Worm (Caenorhabditis elegans) whole organism, L4 larva: ENCODE results near the gene F26F4.6.

ENCODE experiments used
- F10B5.3 ChIP-seq: sonication (generic microtip); optimal IDR thresholded peaks from 2 replicates; lab custom pipeline; 2016; ENCODE audit warnings: mild to moderate bottlenecking, missing genetic modification characterization, missing compliant biosample characterization
- F26F4.8 ChIP-seq: fragments of 200-800 bp; sonication (Bioruptor generic); conservative IDR thresholded peaks from 2 replicates; pipeline ENCODE4 v1.3.6; 2022; ENCODE audit warnings: missing genetic modification characterization, missing compliant biosample characterization
- F37D6.2 ChIP-seq: sonication (generic microtip); optimal IDR thresholded peaks from 2 replicates; lab custom pipeline; 2016; ENCODE audit warnings: mild to moderate bottlenecking, missing genetic modification characterization, missing compliant biosample characterization
- F44E2.7 ChIP-seq: fragments of 200-800 bp; sonication (Bioruptor generic); IDR thresholded peaks from 2 replicates; pipeline ENCODE4 v2.1.2; 2022; ENCODE audit warnings: missing genetic modification characterization, missing compliant biosample characterization
- R02D3.7 ChIP-seq: fragments of 150-350 bp; sonication (generic microtip); optimal IDR thresholded peaks from 3 replicates; lab custom pipeline; 2014; ENCODE audit warnings: missing biosample characterization, missing genetic modification characterization
- T20F7.1 ChIP-seq: fragments of 200-800 bp; sonication (Bioruptor generic); optimal IDR thresholded peaks from 2 replicates; lab custom pipeline; 2018; ENCODE audit warnings: mild to moderate bottlenecking, missing genetic modification characterization, missing compliant biosample characterization
- Y48G9A.11 ChIP-seq: fragments of 200-800 bp; sonication (Bioruptor generic); IDR thresholded peaks from 2 replicates; pipeline ENCODE4 v1.3.6; 2022; ENCODE audit warnings: missing genetic modification reagents, missing genetic modification characterization, missing compliant biosample characterization
- Y75B8A.6 ChIP-seq: fragments of 200-800 bp; sonication (Bioruptor generic); IDR thresholded peaks from 2 replicates; pipeline ENCODE4 v1.3.6; 2022; ENCODE audit warnings: missing genetic modification reagents, missing genetic modification characterization, missing compliant biosample characterization
- ZK337.2 ChIP-seq: fragments of 200-800 bp; sonication (Bioruptor generic); IDR thresholded peaks from 2 replicates; pipeline ENCODE4 v1.3.6; 2022; ENCODE audit warnings: missing genetic modification reagents, missing genetic modification characterization, missing compliant biosample characterization
- aha-1 ChIP-seq: fragments of 150-350 bp; peaks from one replicate; lab custom pipeline; 2014; ENCODE audit warnings: missing biosample characterization, missing genetic modification characterization
- ama-1 ChIP-seq: fragments of 150-350 bp; optimal IDR thresholded peaks from 2 replicates; lab custom pipeline; 2014; ENCODE audit warnings: inconsistent platforms, mixed read lengths
- arid-1 ChIP-seq: fragments of 200-800 bp; sonication (Bioruptor generic); conservative IDR thresholded peaks from 2 replicates; pipeline ENCODE4 v1.3.6; 2022; ENCODE audit warnings: missing genetic modification reagents, missing genetic modification characterization, missing compliant biosample characterization
- ceh-44 ChIP-seq: fragments of 200-800 bp; sonication (Bioruptor generic); IDR thresholded peaks from 2 replicates; pipeline ENCODE4 v1.3.6; 2022; ENCODE audit warnings: missing genetic modification reagents, missing genetic modification characterization, missing compliant biosample characterization
- ceh-62 ChIP-seq: sonication (generic microtip); optimal IDR thresholded peaks from 2 replicates; lab custom pipeline; 2017; ENCODE audit warnings: missing biosample characterization, missing genetic modification characterization
- ceh-82 ChIP-seq: sonication (generic microtip); optimal IDR thresholded peaks from 2 replicates; lab custom pipeline; 2017; ENCODE audit warnings: missing biosample characterization, missing genetic modification characterization
- cey-2 ChIP-seq: sonication (generic microtip); optimal IDR thresholded peaks from 3 replicates; lab custom pipeline; 2017; ENCODE audit warnings: missing genetic modification characterization, mild to moderate bottlenecking, missing compliant biosample characterization, antibody characterized with exemption, borderline replicate concordance; ENCODE audit not compliant: insufficient read depth
- daf-8 ChIP-seq: fragments of 200-800 bp; sonication (Bioruptor generic); IDR thresholded peaks from 2 replicates; pipeline ENCODE4 v1.3.6; 2022; ENCODE audit warnings: missing genetic modification characterization, missing compliant biosample characterization
- dmd-6 ChIP-seq: fragments of 200-800 bp; sonication (Bioruptor generic); IDR thresholded peaks from 2 replicates; pipeline ENCODE4 v1.3.6; 2022; ENCODE audit warnings: missing genetic modification reagents, missing genetic modification characterization, missing compliant biosample characterization
- duxl-1 ChIP-seq: sonication (generic microtip); optimal IDR thresholded peaks from 2 replicates; lab custom pipeline; 2016; ENCODE audit warnings: mild to moderate bottlenecking, missing genetic modification characterization, moderate library complexity, missing compliant biosample characterization; ENCODE audit not compliant: poor library complexity
- egl-27 ChIP-seq: sonication (generic microtip); optimal IDR thresholded peaks from 3 replicates; lab custom pipeline; 2017; ENCODE audit warnings: missing biosample characterization, missing genetic modification reagents, missing genetic modification characterization
- egl-43 ChIP-seq: fragments of 200-800 bp; sonication (Bioruptor generic); IDR thresholded peaks from 2 replicates; pipeline ENCODE4 v1.3.6; 2022; ENCODE audit warnings: missing genetic modification reagents, missing genetic modification characterization, missing compliant biosample characterization
- fkh-10 ChIP-seq: fragments of 150-350 bp; optimal IDR thresholded peaks from 2 replicates; lab custom pipeline; 2014; ENCODE audit warnings: missing biosample characterization, missing genetic modification reagents, missing genetic modification characterization
- hif-1 ChIP-seq, 2 experiments: sonication (generic microtip); optimal IDR thresholded peaks; 2 replicates each; lab custom pipeline; 2016 to 2017; ENCODE audit warnings: missing compliant biosample characterization in 2 of 2, missing genetic modification characterization in 2 of 2, missing genetic modification reagents in 2 of 2, missing genotype in 2 of 2, mild to moderate bottlenecking in 1 of 2
- hlh-11 ChIP-seq: fragments of 200-800 bp; sonication (Bioruptor generic); optimal IDR thresholded peaks from 2 replicates; lab custom pipeline; 2018; ENCODE audit warnings: mild to moderate bottlenecking, missing genetic modification characterization, missing compliant biosample characterization
- lin-15B ChIP-seq: fragments of 150-350 bp; sonication (generic microtip); optimal IDR thresholded peaks from 3 replicates; lab custom pipeline; 2014; ENCODE audit warnings: missing biosample characterization, missing genetic modification characterization
- lin-38 ChIP-seq: fragments of 200-800 bp; sonication (Bioruptor generic); IDR thresholded peaks from 2 replicates; pipeline ENCODE4 v1.3.6; 2022; ENCODE audit warnings: missing genetic modification reagents, missing genetic modification characterization, missing compliant biosample characterization
- lin-39 ChIP-seq: fragments of 150-350 bp; optimal IDR thresholded peaks from 2 replicates; lab custom pipeline; 2014; ENCODE audit warnings: missing biosample characterization, missing genetic modification reagents, missing genetic modification characterization
- lir-3 ChIP-seq: sonication (generic microtip); optimal IDR thresholded peaks from 2 replicates; lab custom pipeline; 2016; ENCODE audit warnings: mild to moderate bottlenecking, missing genetic modification characterization, missing compliant biosample characterization
- madf-5 ChIP-seq, 2 experiments: fragments of 200-800 bp; sonication (Bioruptor generic); IDR thresholded peaks; 2 replicates each; pipeline ENCODE4 v1.3.6; 2022; ENCODE audit warnings: missing compliant biosample characterization in 2 of 2, missing genetic modification characterization in 2 of 2
- mdl-1 ChIP-seq, 2 experiments: fragments of 150-350 bp in 1 of 2; sonication (generic microtip) in 1 of 2; optimal IDR thresholded peaks; 2 replicates each; lab custom pipeline; 2014 to 2017; ENCODE audit warnings: missing biosample characterization in 2 of 2, missing genetic modification characterization in 2 of 2
- mes-2 ChIP-seq: sonication (generic microtip); optimal IDR thresholded peaks from 2 replicates; lab custom pipeline; 2016; ENCODE audit warnings: missing genotype, mild to moderate bottlenecking, missing genetic modification characterization, missing compliant biosample characterization; ENCODE audit not compliant: poor library complexity, severe bottlenecking
- mxl-2 ChIP-seq: fragments of 200-800 bp; sonication (Bioruptor generic); conservative IDR thresholded peaks from 2 replicates; pipeline ENCODE4 v1.3.6; 2022; ENCODE audit warnings: missing genetic modification reagents, missing genetic modification characterization, missing compliant biosample characterization
- mxl-3 ChIP-seq: fragments of 200-800 bp; sonication (Bioruptor generic); optimal IDR thresholded peaks from 2 replicates; lab custom pipeline; 2018; ENCODE audit warnings: mild to moderate bottlenecking, missing genetic modification characterization, missing compliant biosample characterization
- nhr-102 ChIP-seq: sonication (generic microtip); optimal IDR thresholded peaks from 2 replicates; lab custom pipeline; 2016; ENCODE audit warnings: mild to moderate bottlenecking, missing genetic modification characterization, moderate library complexity, missing compliant biosample characterization
- nhr-11 ChIP-seq: fragments of 150-350 bp; optimal IDR thresholded peaks from 2 replicates; lab custom pipeline; 2014; ENCODE audit warnings: missing biosample characterization, missing genetic modification characterization
- nhr-237 ChIP-seq: sonication (generic microtip); optimal IDR thresholded peaks from 2 replicates; lab custom pipeline; 2017; ENCODE audit warnings: missing biosample characterization, missing genetic modification characterization
- nhr-28 ChIP-seq: fragments of 150-350 bp; optimal IDR thresholded peaks from 2 replicates; lab custom pipeline; 2014; ENCODE audit warnings: missing biosample characterization, missing genetic modification characterization
- nhr-41 ChIP-seq: fragments of 200-800 bp; sonication (Bioruptor generic); IDR thresholded peaks from 2 replicates; pipeline ENCODE4 v1.3.6; 2022; ENCODE audit warnings: missing genetic modification reagents, missing genetic modification characterization, missing compliant biosample characterization
- nhr-48 ChIP-seq: sonication (generic microtip); optimal IDR thresholded peaks from 2 replicates; lab custom pipeline; 2016; ENCODE audit warnings: mild to moderate bottlenecking, missing genetic modification characterization, missing compliant biosample characterization
- nhr-6 ChIP-seq: fragments of 150-350 bp; optimal IDR thresholded peaks from 2 replicates; lab custom pipeline; 2014; ENCODE audit warnings: missing biosample characterization, missing genetic modification characterization
- nhr-77 ChIP-seq: fragments of 150-350 bp; optimal IDR thresholded peaks from 2 replicates; lab custom pipeline; 2014; ENCODE audit warnings: missing biosample characterization, missing genetic modification characterization
- php-3 ChIP-seq: fragments of 200-800 bp; sonication (Bioruptor generic); IDR thresholded peaks from 2 replicates; pipeline ENCODE4 v1.3.6; 2022; ENCODE audit warnings: missing genetic modification reagents, missing genetic modification characterization, missing compliant biosample characterization
- saeg-2 ChIP-seq: fragments of 200-800 bp; sonication (Bioruptor generic); IDR thresholded peaks from 2 replicates; pipeline ENCODE4 v1.3.6; 2022; ENCODE audit warnings: missing genetic modification reagents, missing genetic modification characterization, missing compliant biosample characterization
- sdz-12 ChIP-seq: fragments of 200-800 bp; sonication (Bioruptor generic); optimal IDR thresholded peaks from 2 replicates; lab custom pipeline; 2018; ENCODE audit warnings: mild to moderate bottlenecking, missing genetic modification characterization, missing compliant biosample characterization
- set-16 ChIP-seq: fragments of 200-800 bp; sonication (Bioruptor generic); IDR thresholded peaks from 2 replicates; pipeline ENCODE4 v1.3.6; 2022; ENCODE audit warnings: missing genetic modification reagents, missing genetic modification characterization, missing compliant biosample characterization
- snpc-1.2 ChIP-seq: fragments of 200-800 bp; sonication (Bioruptor generic); IDR thresholded peaks from 2 replicates; pipeline ENCODE4 v1.3.6; 2022; ENCODE audit warnings: missing genetic modification reagents, missing genetic modification characterization, missing compliant biosample characterization
- snpc-4 ChIP-seq: fragments of 150-350 bp; optimal IDR thresholded peaks from 2 replicates; lab custom pipeline; 2014; ENCODE audit warnings: missing biosample characterization, missing genetic modification characterization
- spr-1 ChIP-seq: sonication (generic microtip); optimal IDR thresholded peaks from 2 replicates; lab custom pipeline; 2016; ENCODE audit warnings: mild to moderate bottlenecking, missing genetic modification characterization, missing compliant biosample characterization
- spr-3 ChIP-seq: fragments of 200-800 bp; sonication (Bioruptor generic); optimal IDR thresholded peaks from 2 replicates; lab custom pipeline; 2018; ENCODE audit warnings: mild to moderate bottlenecking, missing genetic modification characterization, missing compliant biosample characterization
- tra-1 ChIP-seq: fragments of 200-800 bp; sonication (Bioruptor generic); IDR thresholded peaks from 2 replicates; pipeline ENCODE4 v1.3.6; 2022; ENCODE audit warnings: missing genetic modification reagents, missing genetic modification characterization, missing compliant biosample characterization
- zag-1 ChIP-seq: fragments of 150-350 bp; optimal IDR thresholded peaks from 2 replicates; lab custom pipeline; 2014; ENCODE audit warnings: missing biosample characterization, missing genetic modification characterization
- ztf-7 ChIP-seq: fragments of 150-350 bp; optimal IDR thresholded peaks from 2 replicates; lab custom pipeline; 2014; ENCODE audit warnings: missing biosample characterization, missing genetic modification characterization

Gene F26F4.6

ce11 chrIII:4930154-4930679 lies 36.8 kb upstream of the F26F4.6 start, which contains the start of gene set-2 (continued):
- TF ChIP-seq F26F4.8 (GFP tag; lab: Robert Waterston, UW): no peak
- no peak for TF ChIP-seq saeg-2 (GFP tag; lab: Robert Waterston, UW)
- no peak for TF ChIP-seq php-3 (GFP tag; lab: Robert Waterston, UW)
- TF ChIP-seq egl-27: no peak
- no peak for TF ChIP-seq egl-43 (GFP tag; lab: Robert Waterston, UW)
- peak; percentile 43 for TF ChIP-seq mxl-3 (GFP tag; lab: Kevin White, UChicago)
- TF ChIP-seq nhr-77 (tag; lab: Kevin White, UChicago): no peak
- no peak for TF ChIP-seq ceh-62
- TF ChIP-seq R02D3.7 (tag; lab: Kevin White, UChicago): no peak
- no peak for TF ChIP-seq nhr-48 (tag; lab: Kevin White, UChicago)
- no peak for TF ChIP-seq zag-1 (tag; lab: Kevin White, UChicago)
- TF ChIP-seq hlh-11 (tag; lab: Kevin White, UChicago): peak; percentile 32
- TF ChIP-seq lin-38 (GFP tag; lab: Robert Waterston, UW): peak; percentile 75
- no peak for TF ChIP-seq cey-2 (tag; lab: Kevin White, UChicago)
- no peak for TF ChIP-seq nhr-6 (tag; lab: Kevin White, UChicago)
- TF ChIP-seq fkh-10 (GFP tag; lab: Kevin White, UChicago): no peak
- TF ChIP-seq spr-3: no peak
- TF ChIP-seq T20F7.1 (GFP tag; lab: Kevin White, UChicago): no peak
- peak; percentile 2 for TF ChIP-seq ama-1 (lab: Kevin White, UChicago)
- no peak for TF ChIP-seq spr-1 (tag; lab: Kevin White, UChicago)
- no peak for TF ChIP-seq lin-15B
- peak; percentile 29 for TF ChIP-seq nhr-102 (tag; lab: Kevin White, UChicago)
- no peak for TF ChIP-seq madf-5 (GFP tag; IDR thresholded peaks at IDR 0.05; lab: Robert Waterston, UW)
- no peak for TF ChIP-seq mxl-2 (GFP tag; lab: Robert Waterston, UW)
- TF ChIP-seq mes-2 (tag; lab: Kevin White, UChicago): peak; percentile 99
- peak; percentile 89 for TF ChIP-seq ZK337.2 (GFP tag; lab: Robert Waterston, UW)
- no peak for TF ChIP-seq ztf-7 (tag; lab: Kevin White, UChicago)
- no peak for TF ChIP-seq lin-39 (tag; lab: Kevin White, UChicago)
- no peak for TF ChIP-seq mdl-1 (tag; optimal IDR thresholded peaks at IDR 0.05; lab: Kevin White, UChicago)
- TF ChIP-seq F37D6.2 (tag; lab: Kevin White, UChicago): no peak
- peak; percentile 91 for TF ChIP-seq aha-1 (tag; lab: Kevin White, UChicago)
- no peak for TF ChIP-seq snpc-4 (tag; lab: Kevin White, UChicago)
- no peak for TF ChIP-seq ceh-44 (GFP tag; lab: Robert Waterston, UW)
- TF ChIP-seq sdz-12 (GFP tag; lab: Kevin White, UChicago): no peak
- no peak for TF ChIP-seq Y75B8A.6 (GFP tag; lab: Robert Waterston, UW)
- TF ChIP-seq dmd-6: peak; percentile 69
- TF ChIP-seq nhr-28 (tag; lab: Kevin White, UChicago): no peak
- TF ChIP-seq nhr-41 (GFP tag; lab: Robert Waterston, UW): no peak
- peak; percentile 68 for TF ChIP-seq Y48G9A.11 (GFP tag; lab: Robert Waterston, UW)
- TF ChIP-seq hif-1 (tag; optimal IDR thresholded peaks at IDR 0.05; lab: Kevin White, UChicago): peak in 1 of 2 experiments; percentile 89
- TF ChIP-seq arid-1 (GFP tag; lab: Robert Waterston, UW): peak; percentile 63
- TF ChIP-seq F10B5.3 (tag; lab: Kevin White, UChicago): no peak
- TF ChIP-seq lir-3: no peak
- TF ChIP-seq snpc-1.2 (GFP tag; lab: Robert Waterston, UW): no peak
- no peak for TF ChIP-seq nhr-11
- no peak for TF ChIP-seq daf-8
- no peak for TF ChIP-seq ceh-82 (tag; lab: Kevin White, UChicago)
- TF ChIP-seq tra-1 (GFP tag; lab: Robert Waterston, UW): no peak
- no peak for TF ChIP-seq F44E2.7 (GFP tag; lab: Robert Waterston, UW)
- no peak for TF ChIP-seq nhr-237 (tag; lab: Kevin White, UChicago)
- peak; percentile 64 for TF ChIP-seq duxl-1 (tag; lab: Kevin White, UChicago)
- TF ChIP-seq set-16 (GFP tag; lab: Robert Waterston, UW): no peak
